Fruit fly (Drosophila melanogaster): ENCODE results near the gene CG13408.

- TF ChIP-seq CG15710 (tag; optimal IDR thresholded peaks at IDR 0.05) = no peak
- no peak for TF ChIP-seq CG17806 (tag; optimal IDR thresholded peaks at IDR 0.05)
- TF ChIP-seq EcR (GFP tag; optimal IDR thresholded peaks at IDR 0.05) = no peak
- no peak for TF ChIP-seq CG34367 (tag; optimal IDR thresholded peaks at IDR 0.05)
- no peak for TF ChIP-seq gl (tag; optimal IDR thresholded peaks at IDR 0.05)
- TF ChIP-seq CG8159 (tag; optimal IDR thresholded peaks at IDR 0.05) = no peak
- no peak for TF ChIP-seq D1 (tag; optimal IDR thresholded peaks at IDR 0.05)
- TF ChIP-seq rn (GFP tag; IDR thresholded peaks at IDR 0.05) = no peak
Observed at dm6 chr3R:22053740-22054139, 26.4 kb upstream of the CG13408 start.

Measured in whole organism, pupa.